Worm (Caenorhabditis elegans): Measurements from ENCODE around the gene sdc-3.

DNA sequence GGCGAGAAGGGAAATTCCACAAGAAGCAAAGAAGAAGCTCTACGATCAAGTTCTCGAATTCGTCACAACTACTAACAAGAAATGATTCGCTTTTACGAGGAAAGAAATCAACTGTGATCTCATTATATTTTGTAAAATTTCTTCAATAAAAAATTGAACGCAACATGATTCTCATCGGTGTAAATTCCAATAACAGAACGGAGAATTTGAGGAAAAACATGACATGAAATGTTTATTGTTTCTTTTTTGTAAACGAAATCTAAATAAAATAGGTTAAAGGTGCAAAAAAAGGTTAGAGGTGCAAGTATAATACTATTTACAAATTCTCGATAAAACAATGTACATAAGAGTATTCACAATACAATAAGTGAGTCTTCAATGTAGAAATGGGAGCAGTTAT lies 56.5 kb downstream of the sdc-3 start:
- TF ChIP-seq zag-1 (tag; optimal IDR thresholded peaks at IDR 0.05), result no peak
- TF ChIP-seq unc-62 (GFP tag; optimal IDR thresholded peaks at IDR 0.05), result no peak
- TF ChIP-seq snpc-4 (tag; optimal IDR thresholded peaks at IDR 0.05), result no peak
- no peak for TF ChIP-seq nhr-237 (tag; optimal IDR thresholded peaks at IDR 0.05)
- no peak for TF ChIP-seq crh-2 (tag; optimal IDR thresholded peaks at IDR 0.05)
- no peak for TF ChIP-seq lin-13 (GFP tag; optimal IDR thresholded peaks at IDR 0.05)
- TF ChIP-seq lsy-2 (tag; optimal IDR thresholded peaks at IDR 0.05), result no peak
- TF ChIP-seq peb-1 (tag; optimal IDR thresholded peaks at IDR 0.05), result no peak
- no peak for TF ChIP-seq ztf-11 (tag; optimal IDR thresholded peaks at IDR 0.05)
- no peak for TF ChIP-seq nhr-12 (tag; optimal IDR thresholded peaks at IDR 0.05)
- no peak for TF ChIP-seq C34F6.9 (tag; optimal IDR thresholded peaks at IDR 0.05)
- no peak for TF ChIP-seq skn-1 (tag; optimal IDR thresholded peaks at IDR 0.05)
